Fruit fly (Drosophila melanogaster): ENCODE data around the gene lin-52.

DNA sequence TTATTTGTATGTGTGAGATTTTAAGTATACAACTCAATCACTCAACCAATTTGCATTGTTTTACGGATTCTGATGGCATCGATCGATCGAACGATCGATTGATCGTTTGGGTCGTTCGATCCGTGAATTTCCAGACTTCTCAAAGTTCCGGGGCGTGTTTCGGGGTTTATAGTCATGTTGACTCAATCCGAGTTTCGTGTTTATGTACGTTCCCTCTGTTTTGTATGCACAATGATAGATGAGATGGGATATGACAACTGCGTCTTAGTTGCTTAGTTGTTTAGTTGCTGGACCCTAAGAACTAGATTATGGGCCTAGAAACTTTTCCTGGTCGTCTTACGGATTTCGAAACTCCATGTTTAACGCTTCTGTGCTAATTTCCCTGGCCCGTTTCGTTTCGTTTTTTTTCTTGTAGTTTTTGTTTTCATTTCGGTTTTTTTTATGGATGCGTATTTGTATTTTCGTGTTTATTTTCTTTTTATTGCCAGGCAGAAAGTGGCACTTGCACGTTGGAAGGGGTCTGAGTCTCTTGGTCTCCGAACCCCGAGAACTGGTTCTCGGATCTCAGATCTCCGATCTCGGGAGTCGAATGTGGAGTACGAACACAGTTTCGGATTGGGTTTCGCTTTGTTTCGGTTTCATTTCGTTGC, 14.0 kb upstream of the lin-52 start:
- TF ChIP-seq CG1620 (GFP tag; optimal IDR thresholded peaks at IDR 0.05): no peak
- TF ChIP-seq tj (GFP tag; optimal IDR thresholded peaks at IDR 0.05): no peak
- TF ChIP-seq CG33017 (tag; optimal IDR thresholded peaks at IDR 0.05): no peak
- no peak for TF ChIP-seq CG5204 (GFP tag; optimal IDR thresholded peaks at IDR 0.05)

Measured in whole organism, adult.